Worm (Caenorhabditis elegans): ENCODE results near the gene nlt-1.

Gene nlt-1

DNA sequence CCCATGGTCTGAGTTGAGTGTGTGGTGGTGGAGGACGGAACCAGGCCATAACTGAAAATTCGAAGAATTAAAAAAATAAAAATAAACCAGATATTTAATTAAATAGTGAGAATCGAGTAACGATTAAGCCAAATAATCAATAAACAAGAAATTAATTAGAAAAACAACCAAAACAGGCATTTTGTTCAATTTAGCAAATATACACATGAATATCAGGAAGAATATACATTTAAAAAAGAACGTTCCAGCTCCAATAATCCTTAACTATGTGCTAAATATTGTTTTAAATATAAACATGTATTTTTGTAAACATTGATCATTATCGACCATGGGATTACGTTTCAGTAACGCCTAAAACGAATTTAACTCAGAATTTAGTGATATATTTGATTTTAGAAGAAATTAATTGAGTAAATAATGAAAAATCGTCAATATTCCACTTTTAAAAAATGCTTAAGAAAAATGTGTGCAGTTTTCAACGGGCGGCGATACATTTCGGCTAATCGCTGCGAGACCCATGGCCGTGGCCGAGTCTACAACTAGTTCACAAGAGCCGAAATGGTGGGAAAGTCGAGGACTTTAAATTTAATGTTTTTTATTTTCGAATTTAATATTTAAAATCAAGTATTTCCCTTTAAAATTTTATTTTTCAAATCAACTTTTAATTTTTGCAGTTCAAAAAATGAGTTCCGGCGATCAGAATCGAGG is 32.8 kb downstream of the nlt-1 start, which contains the start of the genes R53.4 and psf-1:
R53.4 (minus strand) TSS at position 51 of the 708 bp plus-strand sequence.
psf-1 (plus strand) TSS at position 675 of the 708 bp plus-strand sequence.
- TF ChIP-seq nhr-237 (tag; optimal IDR thresholded peaks at IDR 0.05), result peak; percentile 51
- no peak for TF ChIP-seq nhr-12 (tag; optimal IDR thresholded peaks at IDR 0.05)
- peak; percentile 71 for TF ChIP-seq lsy-2 (tag; optimal IDR thresholded peaks at IDR 0.05)
- peak; percentile 0 for TF ChIP-seq ces-1 (GFP tag; optimal IDR thresholded peaks at IDR 0.05)
- peak; percentile 81 for TF ChIP-seq mep-1 (tag; optimal IDR thresholded peaks at IDR 0.05)
- no peak for TF ChIP-seq nhr-76 (tag; optimal IDR thresholded peaks at IDR 0.05)
- TF ChIP-seq ham-2 (GFP tag; optimal IDR thresholded peaks at IDR 0.05), result peak; percentile 58
- TF ChIP-seq hlh-1 (tag; optimal IDR thresholded peaks at IDR 0.05), result peak; percentile 4

DNA sequence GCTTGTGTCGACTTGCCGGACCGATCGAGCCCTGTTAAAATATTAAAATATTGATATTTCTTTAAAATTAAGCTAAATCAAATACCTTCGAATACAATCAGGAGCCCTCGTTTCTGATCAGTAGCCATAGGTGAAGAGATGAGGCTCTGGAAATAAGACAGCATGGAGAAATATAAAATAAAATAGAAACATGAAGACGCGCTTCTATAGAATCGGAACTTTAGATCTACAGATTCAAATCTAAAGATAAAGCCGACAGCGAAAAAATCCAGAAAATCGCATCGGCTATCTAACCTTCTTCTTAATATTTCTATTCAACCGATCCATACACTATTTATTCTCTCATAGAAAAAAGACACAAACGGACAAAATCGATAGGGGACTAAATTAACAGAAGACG is 34.0 kb downstream of the nlt-1 start, which contains the start of gene dtmk-1:
dtmk-1 (minus strand) TSS at position 146 of the 400 bp plus-strand sequence.
- TF ChIP-seq elt-1 (tag; optimal IDR thresholded peaks at IDR 0.05; ENCODE audit: borderline replicate concordance, insufficient read depth), result peak; percentile 86
- no peak for TF ChIP-seq flh-1 (GFP tag; optimal IDR thresholded peaks at IDR 0.05)

- TF ChIP-seq M03D4.4 (tag; optimal IDR thresholded peaks at IDR 0.05), result no peak
- no peak for TF ChIP-seq ztf-11 (tag; optimal IDR thresholded peaks at IDR 0.05)
- no peak for TF ChIP-seq nhr-28 (tag; optimal IDR thresholded peaks at IDR 0.05)
- no peak for TF ChIP-seq drap-1 (GFP tag; optimal IDR thresholded peaks at IDR 0.05)
- no peak for TF ChIP-seq cnd-1 (tag; optimal IDR thresholded peaks at IDR 0.05)
- TF ChIP-seq pha-4 (tag; optimal IDR thresholded peaks at IDR 0.05), result no peak
- TF ChIP-seq lsy-2 (tag; optimal IDR thresholded peaks at IDR 0.05), result no peak
- TF ChIP-seq mep-1 (tag; optimal IDR thresholded peaks at IDR 0.05), result no peak
- no peak for TF ChIP-seq mls-2 (tag; optimal IDR thresholded peaks at IDR 0.05)
- no peak for TF ChIP-seq ceh-39 (tag; optimal IDR thresholded peaks at IDR 0.05)
- no peak for TF ChIP-seq nhr-2 (tag; optimal IDR thresholded peaks at IDR 0.05)
- TF ChIP-seq unc-39 (tag; optimal IDR thresholded peaks at IDR 0.05), result no peak
- TF ChIP-seq zip-8 (tag; optimal IDR thresholded peaks at IDR 0.05), result no peak
- no peak for TF ChIP-seq bed-3 (GFP tag; optimal IDR thresholded peaks at IDR 0.05)
- no peak for TF ChIP-seq ceh-43 (GFP tag; optimal IDR thresholded peaks at IDR 0.05)
- TF ChIP-seq lin-32 (GFP tag; optimal IDR thresholded peaks at IDR 0.05), result no peak
- no peak for TF ChIP-seq unc-62 (GFP tag; optimal IDR thresholded peaks at IDR 0.05)
- TF ChIP-seq ces-1 (GFP tag; optimal IDR thresholded peaks at IDR 0.05), result no peak
- TF ChIP-seq flh-1 (GFP tag; optimal IDR thresholded peaks at IDR 0.05), result no peak
Observed at ce11 chrII:9965325-9965724, 35.6 kb downstream of the nlt-1 start.

ce11 chrII:9963808-9964207 is 37.1 kb downstream of the nlt-1 start:
- no peak for TF ChIP-seq mep-1 (tag; optimal IDR thresholded peaks at IDR 0.05)
- no peak for TF ChIP-seq blmp-1 (tag; optimal IDR thresholded peaks at IDR 0.05)
- no peak for TF ChIP-seq bed-3 (GFP tag; optimal IDR thresholded peaks at IDR 0.05)
- TF ChIP-seq cnd-1 (tag; optimal IDR thresholded peaks at IDR 0.05), result no peak
- TF ChIP-seq sptf-1 (tag; optimal IDR thresholded peaks at IDR 0.05), result no peak
- no peak for TF ChIP-seq nhr-237 (tag; optimal IDR thresholded peaks at IDR 0.05)
- no peak for TF ChIP-seq hlh-1 (tag; optimal IDR thresholded peaks at IDR 0.05)
- TF ChIP-seq lin-32 (GFP tag; optimal IDR thresholded peaks at IDR 0.05), result no peak
- TF ChIP-seq ham-2 (GFP tag; optimal IDR thresholded peaks at IDR 0.05), result no peak
- TF ChIP-seq elt-1 (tag; optimal IDR thresholded peaks at IDR 0.05; ENCODE audit: borderline replicate concordance, insufficient read depth), result no peak

DNA sequence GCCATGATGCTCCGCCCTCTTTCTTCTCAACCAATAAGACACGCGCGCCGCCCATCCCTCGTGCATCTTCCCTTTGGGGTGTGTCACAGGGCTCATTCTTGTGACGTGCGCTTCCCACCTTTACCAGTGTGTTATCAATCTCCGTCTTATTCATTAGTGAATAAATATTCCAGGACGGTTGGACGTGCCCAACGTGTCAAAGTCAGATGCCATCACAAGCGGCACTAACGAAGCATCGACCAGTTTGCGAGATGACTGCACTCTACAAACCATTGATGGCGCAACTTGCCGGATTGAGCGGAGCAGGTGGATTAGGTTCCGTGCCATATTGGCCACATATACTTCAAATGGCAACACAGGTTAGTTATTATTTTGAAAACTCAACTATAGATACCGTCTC is 40.8 kb downstream of the nlt-1 start:
- no peak for TF ChIP-seq sptf-1 (tag; optimal IDR thresholded peaks at IDR 0.05)
- TF ChIP-seq hlh-1 (tag; optimal IDR thresholded peaks at IDR 0.05), result no peak
- no peak for TF ChIP-seq ham-2 (GFP tag; optimal IDR thresholded peaks at IDR 0.05)
- TF ChIP-seq nhr-2 (tag; optimal IDR thresholded peaks at IDR 0.05), result no peak
- TF ChIP-seq unc-62 (GFP tag; optimal IDR thresholded peaks at IDR 0.05), result no peak
- TF ChIP-seq zip-8 (tag; optimal IDR thresholded peaks at IDR 0.05), result no peak
- TF ChIP-seq drap-1 (GFP tag; optimal IDR thresholded peaks at IDR 0.05), result no peak
- no peak for TF ChIP-seq tbx-8 (GFP tag; optimal IDR thresholded peaks at IDR 0.05)
- no peak for TF ChIP-seq ceh-83 (GFP tag; optimal IDR thresholded peaks at IDR 0.05)
- no peak for TF ChIP-seq elt-1 (tag; optimal IDR thresholded peaks at IDR 0.05; ENCODE audit: borderline replicate concordance, insufficient read depth)
- TF ChIP-seq lin-32 (GFP tag; optimal IDR thresholded peaks at IDR 0.05), result no peak
- no peak for TF ChIP-seq nhr-237 (tag; optimal IDR thresholded peaks at IDR 0.05)
- TF ChIP-seq pha-4 (tag; optimal IDR thresholded peaks at IDR 0.05), result no peak
